Worm (Caenorhabditis elegans) whole organism, young adult: ENCODE results near the gene fbxa-15.

ENCODE experiments used
- F37B4.10 ChIP-seq: fragments of 200-800 bp; sonication (Bioruptor generic); IDR thresholded peaks from 2 replicates; pipeline ENCODE4 v1.3.6; 2022; ENCODE audit warnings: missing genetic modification characterization, missing compliant biosample characterization
- F57C9.4 ChIP-seq: sonication (generic microtip); optimal IDR thresholded peaks from 2 replicates; lab custom pipeline; 2017; ENCODE audit warnings: mild to moderate bottlenecking, missing genetic modification characterization, missing compliant biosample characterization
- Y56A3A.18 ChIP-seq: fragments of 200-800 bp; sonication (Bioruptor generic); IDR thresholded peaks from 2 replicates; pipeline ENCODE4 v1.3.6; 2022; ENCODE audit warnings: missing genetic modification reagents, missing genetic modification characterization, missing compliant biosample characterization
- ama-1 ChIP-seq, 3 experiments: fragments of 150-350 bp in 1 of 3; sonication (generic microtip) in 2 of 3; optimal IDR thresholded peaks; 2 replicates each; lab custom pipeline; 2014 to 2018; ENCODE audit warnings: missing biosample characterization in 2 of 3, missing genetic modification characterization in 2 of 3, missing genetic modification reagents in 2 of 3
- ets-4 ChIP-seq: fragments of 200-800 bp; sonication (Bioruptor generic); optimal IDR thresholded peaks from 2 replicates; lab custom pipeline; 2018; ENCODE audit warnings: mild to moderate bottlenecking, missing genetic modification characterization, missing compliant biosample characterization
- lir-1 ChIP-seq: fragments of 200-800 bp; sonication (Bioruptor generic); conservative IDR thresholded peaks from 2 replicates; pipeline ENCODE4 v1.3.6; 2022; ENCODE audit warnings: missing genetic modification reagents, missing genetic modification characterization, missing compliant biosample characterization
- nhr-90 ChIP-seq: sonication (generic microtip); optimal IDR thresholded peaks from 2 replicates; lab custom pipeline; 2016; ENCODE audit warnings: missing genotype, mild to moderate bottlenecking, missing genetic modification characterization, missing compliant biosample characterization
- sptf-2 ChIP-seq: fragments of 200-800 bp; sonication (Bioruptor generic); optimal IDR thresholded peaks from 2 replicates; lab custom pipeline; 2018; ENCODE audit warnings: mild to moderate bottlenecking, missing genetic modification characterization, missing compliant biosample characterization
- tbx-9 ChIP-seq: sonication (generic microtip); optimal IDR thresholded peaks from 2 replicates; lab custom pipeline; 2016; ENCODE audit warnings: borderline replicate concordance, missing genetic modification characterization, inconsistent platforms, missing compliant biosample characterization

- TF ChIP-seq ama-1 (optimal IDR thresholded peaks at IDR 0.05; lab: Kevin White, UChicago) (no peak), ama-1 (GFP tag; optimal IDR thresholded peaks at IDR 0.05; lab: Kevin White, UChicago) (no peak), lir-1 (GFP tag; lab: Robert Waterston, UW) (no peak), nhr-90 (tag; lab: Kevin White, UChicago) (no peak), Y56A3A.18 (GFP tag; lab: Robert Waterston, UW) (no peak), F57C9.4 (tag; lab: Kevin White, UChicago) (no peak), tbx-9 (tag; lab: Kevin White, UChicago) (no peak), ets-4 (GFP tag; lab: Kevin White, UChicago) (no peak), sptf-2 (GFP tag; lab: Kevin White, UChicago) (no peak), F37B4.10 (GFP tag; lab: Robert Waterston, UW) (no peak)
Observed at ce11 chrIII:1326490-1326889, 5.0 kb upstream of the fbxa-15 start, which contains the start of gene Y82E9BL.18.
